Worm (Caenorhabditis elegans): ENCODE data around the gene D1005.5.

D1005.5 gene

DNA sequence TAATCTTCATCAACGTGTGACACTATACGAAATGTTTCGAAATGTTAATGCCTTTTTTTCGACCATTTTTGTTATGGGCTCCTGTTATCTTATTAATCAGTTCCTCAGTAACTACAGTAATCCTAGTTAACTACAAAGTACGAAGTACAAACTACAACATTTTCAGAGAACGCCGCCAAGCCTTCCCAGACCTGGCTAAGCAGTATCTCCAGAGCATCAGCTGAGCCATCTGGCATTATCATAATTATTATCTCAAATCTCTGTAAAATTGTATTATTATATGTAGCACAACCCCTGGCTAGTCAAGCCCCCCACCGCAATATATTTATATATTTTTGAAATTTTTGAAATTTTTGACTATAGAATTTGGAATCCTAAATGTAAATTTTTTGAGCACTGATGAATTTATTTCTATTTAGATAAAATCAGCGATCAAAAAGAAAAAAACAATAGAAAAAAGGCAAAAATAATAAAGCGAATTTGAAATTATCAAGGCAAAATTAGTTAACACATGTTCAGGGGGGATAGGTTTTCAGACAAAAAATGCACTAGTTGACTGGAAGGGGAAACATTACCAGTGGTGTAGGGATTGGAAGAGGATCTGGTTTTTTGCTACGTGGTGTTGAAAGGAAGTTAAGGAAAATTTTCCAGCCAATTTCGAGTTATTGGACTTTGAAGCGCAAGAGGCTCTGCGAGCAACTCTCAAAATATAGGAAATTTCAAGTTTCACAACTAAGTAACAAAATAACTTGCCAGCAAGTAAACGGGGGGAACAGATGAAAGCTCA is 20.8 kb downstream of the D1005.5 start (continued):
- TF ChIP-seq hif-1 (tag; optimal IDR thresholded peaks at IDR 0.05): peak in 1 of 2 experiments; percentile 6

DNA sequence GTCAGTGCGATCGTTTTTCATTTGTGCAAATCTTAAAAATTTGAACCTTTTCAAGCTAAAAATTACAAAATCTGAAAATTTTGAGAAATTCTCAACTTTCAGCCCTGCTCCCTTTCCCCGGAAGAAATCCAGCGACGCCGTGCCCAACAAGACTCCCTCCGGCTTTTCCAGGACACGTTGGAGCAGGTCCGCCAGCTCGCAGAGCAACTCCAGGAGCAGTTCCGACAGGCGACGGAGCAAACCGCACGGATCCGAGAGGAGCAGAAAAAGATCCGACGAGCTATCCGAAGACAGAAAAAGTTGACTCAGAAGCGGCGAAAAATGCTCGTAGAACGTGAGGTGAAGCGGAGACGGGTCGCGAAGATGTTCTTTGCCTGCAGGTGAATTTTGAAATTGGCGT is 21.5 kb downstream of the D1005.5 start:
- TF ChIP-seq ZK337.2 (GFP tag; IDR thresholded peaks at IDR 0.05) (no peak), set-16 (GFP tag; IDR thresholded peaks at IDR 0.05) (peak; percentile 93)

DNA sequence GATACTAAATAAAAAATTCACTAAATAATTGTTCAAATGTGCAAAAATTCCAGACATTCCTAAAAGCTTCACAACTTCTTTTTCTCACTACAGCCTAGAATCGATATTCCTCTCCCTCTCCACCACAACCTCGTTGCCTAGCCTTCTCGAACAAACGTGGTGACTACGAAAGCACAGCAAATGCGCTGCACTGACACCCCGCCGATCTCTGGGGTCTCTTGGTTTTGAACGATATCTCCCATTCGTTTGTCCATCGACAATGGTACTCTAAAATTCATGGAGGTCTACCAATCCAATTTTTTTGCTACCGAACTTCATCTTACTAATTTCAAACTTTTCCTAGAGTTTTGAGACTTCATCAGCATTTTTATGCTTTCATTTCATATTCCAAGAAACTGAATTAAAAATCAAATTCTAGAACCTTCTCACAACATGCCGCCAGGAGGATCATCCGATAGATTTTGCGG is 22.4 kb downstream of the D1005.5 start, which contains the start of gene W05H7.1:
Gene W05H7.1 (plus strand): TSS at position 417 of the 467 bp plus-strand sequence.
- TF ChIP-seq arid-1 (GFP tag; conservative IDR thresholded peaks at IDR 0.05) (no peak), unc-62 (GFP tag; optimal IDR thresholded peaks at IDR 0.05 in 1 of 2) (peak in 1 of 2 experiments; percentile 98), unc-62 (tag; optimal IDR thresholded peaks at IDR 0.05) (no peak), T26A8.4 (GFP tag; IDR thresholded peaks at IDR 0.05) (no peak), nhr-10 (tag; optimal IDR thresholded peaks at IDR 0.05) (no peak), nhr-41 (GFP tag; IDR thresholded peaks at IDR 0.05) (no peak), T20F7.1 (GFP tag; optimal IDR thresholded peaks at IDR 0.05) (no peak), nhr-77 (tag; optimal IDR thresholded peaks at IDR 0.05) (no peak), zag-1 (tag; optimal IDR thresholded peaks at IDR 0.05) (no peak), lsy-2 (tag; optimal IDR thresholded peaks at IDR 0.05) (peak in 1 of 2 experiments; percentile 56), Y105C5A.15 (GFP tag; IDR thresholded peaks at IDR 0.05) (no peak), nhr-6 (tag; optimal IDR thresholded peaks at IDR 0.05) (peak; percentile 54), mdl-1 (tag; optimal IDR thresholded peaks at IDR 0.05) (peak in 1 of 2 experiments; percentile 18), lin-29 (GFP tag; IDR thresholded peaks at IDR 0.05) (no peak), ceh-32 (tag; optimal IDR thresholded peaks at IDR 0.05; ENCODE audit: poor library complexity) (no peak), ceh-20 (GFP tag; IDR thresholded peaks at IDR 0.05) (no peak), mep-1 (tag; optimal IDR thresholded peaks at IDR 0.05) (peak; percentile 62), fkh-10 (GFP tag; optimal IDR thresholded peaks at IDR 0.05) (peak; percentile 4), hlh-11 (tag; optimal IDR thresholded peaks at IDR 0.05) (peak; percentile 9), lin-38 (GFP tag; IDR thresholded peaks at IDR 0.05) (peak; percentile 38), nhr-76 (tag; optimal IDR thresholded peaks at IDR 0.05) (no peak), ZK546.5 (tag; optimal IDR thresholded peaks at IDR 0.05) (no peak), lin-13 (GFP tag; optimal IDR thresholded peaks at IDR 0.05) (no peak), mes-2 (tag; optimal IDR thresholded peaks at IDR 0.05; ENCODE audit: poor library complexity, severe bottlenecking) (peak; percentile 55), nhr-28 (tag; optimal IDR thresholded peaks at IDR 0.05) (peak; percentile 41), nhr-11 (tag; optimal IDR thresholded peaks at IDR 0.05) (peak; percentile 22), aha-1 (tag) (peak; percentile 94), dve-1 (tag; optimal IDR thresholded peaks at IDR 0.05; ENCODE audit: insufficient read depth) (peak; percentile 59), mxl-3 (GFP tag; optimal IDR thresholded peaks at IDR 0.05) (peak; percentile 56), daf-8 (GFP tag; IDR thresholded peaks at IDR 0.05) (no peak), egl-43 (GFP tag; IDR thresholded peaks at IDR 0.05) (no peak), hmg-1.1 (GFP tag; IDR thresholded peaks at IDR 0.05) (peak; percentile 61), hlh-30 (tag; optimal IDR thresholded peaks at IDR 0.05; ENCODE audit: insufficient read depth) (peak; percentile 57), ctbp-1 (GFP tag; IDR thresholded peaks at IDR 0.05) (no peak), daf-16 (GFP tag; optimal IDR thresholded peaks at IDR 0.05) (no peak), daf-16 (tag; optimal IDR thresholded peaks at IDR 0.05) (peak; percentile 14)

Measured in whole organism, L4 larva.